Worm (Caenorhabditis elegans) whole organism, early embryonic: ENCODE results near the gene cca-1.

ENCODE experiments used
- B0310.2 ChIP-seq: sonication (generic microtip); optimal IDR thresholded peaks from 2 replicates; lab custom pipeline; 2016; ENCODE audit warnings: mild to moderate bottlenecking, missing genetic modification characterization, missing compliant biosample characterization
- F13C5.2 ChIP-seq: sonication (generic microtip); optimal IDR thresholded peaks from 2 replicates; lab custom pipeline; 2017; ENCODE audit warnings: mild to moderate bottlenecking, missing genetic modification characterization, inconsistent platforms, missing compliant biosample characterization
- ama-1 ChIP-seq: fragments of 150-350 bp; optimal IDR thresholded peaks from 2 replicates; lab custom pipeline; 2014
- ceh-13 ChIP-seq: fragments of 200-800 bp; sonication (Bioruptor generic); optimal IDR thresholded peaks from 2 replicates; lab custom pipeline; 2018; ENCODE audit warnings: mild to moderate bottlenecking, missing genetic modification characterization, missing compliant biosample characterization
- ets-7 ChIP-seq: sonication (generic microtip); optimal IDR thresholded peaks from 2 replicates; lab custom pipeline; 2016; ENCODE audit warnings: missing genotype, missing genetic modification characterization, missing compliant biosample characterization
- flt-1 ChIP-seq: fragments of 200-800 bp; sonication (Bioruptor generic); IDR thresholded peaks from 2 replicates; pipeline ENCODE4 v1.3.6; 2022; ENCODE audit warnings: missing genetic modification characterization, missing compliant biosample characterization
- hmg-4 ChIP-seq: fragments of 200-800 bp; sonication (Bioruptor generic); optimal IDR thresholded peaks from 2 replicates; lab custom pipeline; 2018; ENCODE audit warnings: mild to moderate bottlenecking, missing genetic modification characterization, missing compliant biosample characterization
- pes-1 ChIP-seq: fragments of 200-800 bp; sonication (Bioruptor generic); IDR thresholded peaks from 2 replicates; pipeline ENCODE4 v1.3.6; 2022; ENCODE audit warnings: missing genetic modification reagents, missing genetic modification characterization, missing compliant biosample characterization
- scrt-1 ChIP-seq: fragments of 200-800 bp; sonication (Bioruptor generic); IDR thresholded peaks from 2 replicates; pipeline ENCODE4 v1.3.6; 2022; ENCODE audit warnings: missing genetic modification characterization, missing compliant biosample characterization

ce11 chrX:7842241-7842640, 33.5 kb downstream of the cca-1 start, which contains the start of gene idpp-11:
- TF ChIP-seq pes-1 (GFP tag; lab: Robert Waterston, UW) (no peak), B0310.2 (tag; lab: Kevin White, UChicago) (no peak), flt-1 (GFP tag; lab: Robert Waterston, UW) (no peak), ama-1 (lab: Kevin White, UChicago) (no peak), F13C5.2 (tag; lab: Kevin White, UChicago) (no peak), scrt-1 (GFP tag; lab: Robert Waterston, UW) (no peak), ets-7 (no peak), ceh-13 (no peak), hmg-4 (GFP tag; lab: Kevin White, UChicago) (no peak)
